Worm (Caenorhabditis elegans) whole organism, L2 larva: ENCODE results near the gene cup-4.
A peak's percentile ranks its signal among the peaks of the same experiment; 100 is the strongest.

Experiments
- C34F6.9 ChIP-seq: fragments of 150-350 bp; optimal IDR thresholded peaks from 2 replicates; lab custom pipeline; 2014; ENCODE audit warnings: missing biosample characterization, missing genetic modification characterization
- F13H6.1 ChIP-seq: sonication (generic microtip); optimal IDR thresholded peaks from 2 replicates; lab custom pipeline; 2016; ENCODE audit warnings: missing genetic modification characterization, missing compliant biosample characterization
- R02D3.7 ChIP-seq: fragments of 150-350 bp; optimal IDR thresholded peaks from 2 replicates; lab custom pipeline; 2014; ENCODE audit warnings: missing biosample characterization, missing genetic modification characterization
- Y55F3AM.14 ChIP-seq: fragments of 200-800 bp; sonication (Bioruptor generic); optimal IDR thresholded peaks from 2 replicates; lab custom pipeline; 2018; ENCODE audit warnings: mild to moderate bottlenecking, missing genetic modification characterization, missing compliant biosample characterization
- ZK546.5 ChIP-seq: sonication (generic microtip); optimal IDR thresholded peaks from 2 replicates; lab custom pipeline; 2017; ENCODE audit warnings: missing biosample characterization, missing genetic modification characterization
- alr-1 ChIP-seq: fragments of 150-350 bp; optimal IDR thresholded peaks from 2 replicates; lab custom pipeline; 2014; ENCODE audit warnings: missing biosample characterization, missing genetic modification characterization
- aly-2 ChIP-seq: fragments of 150-350 bp; optimal IDR thresholded peaks from 2 replicates; lab custom pipeline; 2014; ENCODE audit warnings: missing biosample characterization, missing genetic modification characterization
- ama-1 ChIP-seq: fragments of 150-350 bp; optimal IDR thresholded peaks from 2 replicates; lab custom pipeline; 2018; ENCODE audit warnings: inconsistent platforms
- blmp-1 ChIP-seq: sonication (generic microtip); optimal IDR thresholded peaks from 2 replicates; lab custom pipeline; 2017; ENCODE audit warnings: missing genetic modification characterization, mild to moderate bottlenecking, missing compliant biosample characterization, antibody characterized with exemption, moderate library complexity; ENCODE audit not compliant: insufficient read depth
- ceh-16 ChIP-seq: fragments of 150-350 bp; optimal IDR thresholded peaks from 2 replicates; lab custom pipeline; 2014; ENCODE audit warnings: missing biosample characterization, missing genetic modification characterization
- crh-2 ChIP-seq: sonication (generic microtip); optimal IDR thresholded peaks from 2 replicates; lab custom pipeline; 2017; ENCODE audit warnings: missing biosample characterization, missing genetic modification characterization
- dmd-4 ChIP-seq: sonication (generic microtip); optimal IDR thresholded peaks from 2 replicates; lab custom pipeline; 2017; ENCODE audit warnings: missing biosample characterization, missing genetic modification characterization
- egl-27 ChIP-seq: sonication (generic microtip); optimal IDR thresholded peaks from 3 replicates; lab custom pipeline; 2017; ENCODE audit warnings: missing biosample characterization, missing genetic modification reagents, missing genetic modification characterization
- elt-1 ChIP-seq: fragments of 150-350 bp; optimal IDR thresholded peaks from 2 replicates; lab custom pipeline; 2014; ENCODE audit warnings: missing biosample characterization, missing genetic modification characterization
- elt-3 ChIP-seq: sonication (generic microtip); optimal IDR thresholded peaks from 2 replicates; lab custom pipeline; 2017; ENCODE audit warnings: missing biosample characterization, missing genetic modification characterization
- fos-1 ChIP-seq: fragments of 150-350 bp; optimal IDR thresholded peaks from 2 replicates; lab custom pipeline; 2014; ENCODE audit warnings: missing biosample characterization, missing genetic modification characterization
- gmeb-1 ChIP-seq: fragments of 150-350 bp; optimal IDR thresholded peaks from 2 replicates; lab custom pipeline; 2014; ENCODE audit warnings: missing biosample characterization, missing genetic modification characterization
- lin-11 ChIP-seq: fragments of 150-350 bp; sonication (generic microtip); optimal IDR thresholded peaks from 2 replicates; lab custom pipeline; 2014; ENCODE audit warnings: missing biosample characterization, missing genetic modification characterization, inconsistent platforms, mixed read lengths
- lin-13 ChIP-seq: fragments of 150-350 bp; optimal IDR thresholded peaks from 2 replicates; lab custom pipeline; 2014; ENCODE audit warnings: missing biosample characterization, missing genetic modification reagents, missing genetic modification characterization
- lin-39 ChIP-seq: fragments of 150-350 bp; optimal IDR thresholded peaks from 2 replicates; lab custom pipeline; 2014; ENCODE audit warnings: missing biosample characterization, missing genetic modification reagents, missing genetic modification characterization
- mab-5 ChIP-seq: fragments of 150-350 bp; optimal IDR thresholded peaks from 2 replicates; lab custom pipeline; 2014; ENCODE audit warnings: missing biosample characterization, missing genetic modification characterization
- mbf-1 ChIP-seq: sonication (generic microtip); optimal IDR thresholded peaks from 2 replicates; lab custom pipeline; 2017; ENCODE audit warnings: missing biosample characterization, missing genetic modification characterization
- mdl-1 ChIP-seq, 2 experiments: fragments of 150-350 bp in 1 of 2; sonication (generic microtip) in 1 of 2; optimal IDR thresholded peaks; 2 replicates each; lab custom pipeline; 2017; ENCODE audit warnings: missing biosample characterization in 2 of 2, missing genetic modification characterization in 2 of 2
- nhr-11 ChIP-seq: fragments of 150-350 bp; optimal IDR thresholded peaks from 2 replicates; lab custom pipeline; 2014; ENCODE audit warnings: missing biosample characterization, missing genetic modification characterization
- nhr-12 ChIP-seq: fragments of 150-350 bp; optimal IDR thresholded peaks from 2 replicates; lab custom pipeline; 2014; ENCODE audit warnings: missing biosample characterization, missing genetic modification characterization
- nhr-129 ChIP-seq: fragments of 150-350 bp; optimal IDR thresholded peaks from 2 replicates; lab custom pipeline; 2014; ENCODE audit warnings: missing biosample characterization, missing genetic modification characterization
- nhr-237 ChIP-seq: fragments of 150-350 bp; optimal IDR thresholded peaks from 2 replicates; lab custom pipeline; 2014; ENCODE audit warnings: missing biosample characterization, missing genetic modification characterization
- nhr-25 ChIP-seq: fragments of 150-350 bp; sonication (generic microtip); optimal IDR thresholded peaks from 3 replicates; lab custom pipeline; 2014; ENCODE audit warnings: missing biosample characterization, missing genetic modification characterization
- nhr-6 ChIP-seq: fragments of 150-350 bp; optimal IDR thresholded peaks from 2 replicates; lab custom pipeline; 2014; ENCODE audit warnings: missing biosample characterization, missing genetic modification characterization
- nhr-77 ChIP-seq: fragments of 150-350 bp; optimal IDR thresholded peaks from 2 replicates; lab custom pipeline; 2014; ENCODE audit warnings: missing biosample characterization, missing genetic modification characterization
- peb-1 ChIP-seq: fragments of 150-350 bp; optimal IDR thresholded peaks from 2 replicates; lab custom pipeline; 2014; ENCODE audit warnings: missing biosample characterization, missing genetic modification characterization
- sem-4 ChIP-seq: fragments of 150-350 bp; optimal IDR thresholded peaks from 2 replicates; lab custom pipeline; 2014; ENCODE audit warnings: missing biosample characterization, missing genetic modification reagents, missing genetic modification characterization
- skn-1 ChIP-seq: sonication (generic microtip); optimal IDR thresholded peaks from 2 replicates; lab custom pipeline; 2017; ENCODE audit warnings: missing biosample characterization, missing genetic modification characterization
- sma-3 ChIP-seq: sonication (generic microtip); optimal IDR thresholded peaks from 2 replicates; lab custom pipeline; 2016; ENCODE audit warnings: missing genetic modification reagents, missing genetic modification characterization, missing compliant biosample characterization
- sma-9 ChIP-seq, 2 experiments: fragments of 150-350 bp in 1 of 2; sonication (generic microtip) in 1 of 2; optimal IDR thresholded peaks; 2 replicates each; lab custom pipeline; 2014 to 2016; ENCODE audit warnings: missing genetic modification characterization in 2 of 2, mild to moderate bottlenecking in 1 of 2, missing biosample characterization in 1 of 2, missing compliant biosample characterization in 1 of 2, missing genetic modification reagents in 1 of 2, moderate library complexity in 1 of 2
- snpc-4 ChIP-seq: fragments of 150-350 bp; optimal IDR thresholded peaks from 2 replicates; lab custom pipeline; 2014; ENCODE audit warnings: missing biosample characterization, missing genetic modification characterization
- unc-39 ChIP-seq: fragments of 150-350 bp; optimal IDR thresholded peaks from 2 replicates; lab custom pipeline; 2014; ENCODE audit warnings: missing biosample characterization, missing genetic modification characterization
- unc-55 ChIP-seq: fragments of 150-350 bp; sonication (generic microtip); optimal IDR thresholded peaks from 3 replicates; lab custom pipeline; 2014; ENCODE audit warnings: missing biosample characterization, missing genetic modification reagents, missing genetic modification characterization
- unc-62 ChIP-seq: fragments of 150-350 bp; optimal IDR thresholded peaks from 2 replicates; lab custom pipeline; 2014; ENCODE audit warnings: missing biosample characterization, missing genetic modification reagents, missing genetic modification characterization
- zag-1 ChIP-seq: fragments of 150-350 bp; optimal IDR thresholded peaks from 2 replicates; lab custom pipeline; 2014; ENCODE audit warnings: missing biosample characterization, missing genetic modification characterization
- ztf-11 ChIP-seq: sonication (generic microtip); optimal IDR thresholded peaks from 2 replicates; lab custom pipeline; 2017; ENCODE audit warnings: missing biosample characterization, missing genetic modification characterization
- ztf-4 ChIP-seq: fragments of 150-350 bp; optimal IDR thresholded peaks from 2 replicates; lab custom pipeline; 2014; ENCODE audit warnings: missing biosample characterization, missing genetic modification characterization

The cup-4 gene

DNA sequence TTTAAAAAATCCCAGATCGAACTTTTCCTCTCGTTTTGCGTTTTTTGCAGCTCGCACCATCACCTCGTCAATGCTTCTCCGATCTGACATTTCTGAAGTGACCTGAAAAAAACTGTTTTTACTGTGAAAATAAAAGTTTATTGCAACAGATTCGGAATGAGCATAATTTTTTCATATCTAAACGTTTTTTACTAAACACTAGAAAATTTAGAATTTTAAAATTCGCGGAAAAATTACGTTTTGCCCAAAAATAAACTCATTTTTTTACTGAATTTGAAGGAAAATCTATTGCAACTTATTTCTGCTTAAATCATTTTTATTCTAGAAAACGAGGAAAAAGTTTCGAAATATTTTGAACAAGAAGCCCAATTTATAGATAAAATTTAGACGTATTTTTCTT, 16.6 kb downstream of the cup-4 start, which contains the start of gene ZK688.9:
Gene ZK688.9 (minus strand): TSS at position 101 of the 400 bp plus-strand sequence.
- TF ChIP-seq peb-1 (tag; lab: Kevin White, UChicago) (no peak), fos-1 (tag; lab: Kevin White, UChicago) (no peak), unc-55 (GFP tag; lab: Kevin White, UChicago) (no peak), ZK546.5 (tag; lab: Kevin White, UChicago) (no peak), Y55F3AM.14 (GFP tag; lab: Kevin White, UChicago) (no peak), C34F6.9 (tag; lab: Kevin White, UChicago) (no peak), unc-39 (tag; lab: Kevin White, UChicago) (no peak), ceh-16 (no peak), lin-11 (tag; lab: Kevin White, UChicago) (no peak), F13H6.1 (no peak), snpc-4 (no peak), nhr-25 (tag; lab: Kevin White, UChicago) (no peak)
- TF ChIP-seq, all 48 proteins: peak for 0

DNA sequence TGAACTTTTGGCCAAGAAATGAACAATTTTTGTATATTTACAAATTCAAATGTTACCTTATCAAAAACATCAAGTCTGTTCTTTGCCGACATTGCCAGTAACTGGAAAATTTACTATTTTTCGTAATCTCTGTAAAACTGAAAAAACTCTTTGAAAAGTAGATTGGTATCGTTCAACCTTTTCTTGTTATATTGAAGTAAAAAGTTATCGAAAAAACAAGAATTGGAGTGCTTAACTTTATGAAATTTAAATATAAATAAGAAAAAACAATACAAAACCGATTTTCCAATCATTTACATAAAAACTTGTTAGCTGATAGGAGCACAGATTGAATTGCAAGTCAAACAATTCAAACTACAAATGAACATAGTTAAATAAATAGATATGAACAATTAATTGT, 18.6 kb downstream of the cup-4 start, which contains the start of gene ZK688.11:
Gene ZK688.11 (minus strand): TSS at position 101 of the 400 bp plus-strand sequence.
- TF ChIP-seq ama-1: no peak
- TF ChIP-seq nhr-12: no peak
- no peak for TF ChIP-seq nhr-129
- no peak for TF ChIP-seq unc-62 (GFP tag; lab: Kevin White, UChicago)
- no peak for TF ChIP-seq nhr-237 (tag; lab: Kevin White, UChicago)
- TF ChIP-seq lin-39 (tag; lab: Kevin White, UChicago): no peak
- TF ChIP-seq elt-3 (tag; lab: Kevin White, UChicago): no peak
- no peak for TF ChIP-seq mbf-1 (tag; lab: Kevin White, UChicago)
- no peak for TF ChIP-seq ZK546.5 (tag; lab: Kevin White, UChicago)
- TF ChIP-seq skn-1: no peak
- TF ChIP-seq nhr-77 (tag; lab: Kevin White, UChicago): no peak
- no peak for TF ChIP-seq aly-2 (tag; lab: Kevin White, UChicago)

DNA sequence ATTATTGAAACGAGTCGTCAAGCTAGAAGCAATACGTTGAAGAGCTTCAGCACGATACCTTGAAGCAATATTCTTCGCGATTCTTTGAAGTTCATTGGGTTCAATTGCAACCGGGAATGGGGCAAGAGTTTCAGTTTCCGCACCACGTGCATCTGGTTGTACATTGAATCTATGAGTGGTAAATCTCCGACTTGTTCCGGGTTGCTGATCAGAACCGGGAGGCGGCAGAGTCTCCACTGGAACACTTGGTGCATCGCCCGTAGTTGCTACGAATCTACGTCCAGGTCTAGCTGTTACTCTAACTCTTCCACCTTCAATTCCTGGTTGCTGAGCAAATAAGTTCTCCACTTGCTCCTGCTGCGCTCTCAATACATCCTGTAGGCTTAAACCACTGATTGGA, 22.7 kb downstream of the cup-4 start:
- no peak for TF ChIP-seq zag-1 (tag; lab: Kevin White, UChicago)
- TF ChIP-seq ZK546.5 (tag; lab: Kevin White, UChicago): no peak
- TF ChIP-seq ama-1: no peak
- no peak for TF ChIP-seq skn-1
- no peak for TF ChIP-seq nhr-77 (tag; lab: Kevin White, UChicago)
- TF ChIP-seq mbf-1 (tag; lab: Kevin White, UChicago): no peak
- TF ChIP-seq sma-3: no peak
- TF ChIP-seq nhr-11 (tag; lab: Kevin White, UChicago): no peak
- TF ChIP-seq lin-11 (tag; lab: Kevin White, UChicago): no peak
- no peak for TF ChIP-seq unc-55 (GFP tag; lab: Kevin White, UChicago)
- TF ChIP-seq elt-3 (tag; lab: Kevin White, UChicago): no peak
- TF ChIP-seq dmd-4 (tag; lab: Kevin White, UChicago): no peak
- no peak for TF ChIP-seq C34F6.9 (tag; lab: Kevin White, UChicago)

DNA sequence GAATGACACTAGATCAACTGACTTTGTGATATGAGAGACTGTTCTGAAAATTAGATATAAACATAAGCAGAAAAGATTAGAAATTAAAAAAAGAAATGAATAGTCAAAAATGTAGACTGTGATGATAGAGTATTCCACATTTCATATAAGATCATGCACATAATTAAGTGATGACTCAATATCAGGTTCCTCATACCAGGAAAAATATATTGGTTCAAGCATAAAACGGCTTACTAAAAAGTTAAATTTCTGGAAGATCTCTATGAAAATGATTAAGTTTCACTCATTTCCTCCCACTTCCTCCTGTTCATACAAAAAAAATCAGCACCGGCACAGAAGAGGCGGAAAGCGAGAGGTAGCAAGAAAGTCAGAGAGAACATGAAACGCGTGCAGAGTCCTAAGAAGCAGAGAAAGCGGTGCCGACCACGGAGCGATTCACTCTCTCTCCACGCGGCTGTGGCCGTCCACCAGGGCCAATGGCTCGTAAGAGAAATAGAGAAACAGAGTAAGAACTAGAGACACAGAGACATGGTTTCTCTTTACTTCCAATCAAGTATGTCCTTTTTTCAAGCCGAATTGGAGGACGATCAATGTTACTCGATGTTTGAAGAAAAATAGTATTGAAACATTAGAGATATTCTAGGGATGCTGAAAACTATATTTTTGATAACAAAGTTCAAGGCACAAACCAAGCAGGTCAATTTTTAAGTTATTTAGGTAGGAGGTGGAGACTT, 25.5 kb downstream of the cup-4 start, which contains the start of the genes ZK688.5 and fahd-1:
Gene ZK688.5 (minus strand): TSS at position 51 of the 734 bp plus-strand sequence.
Gene fahd-1 (plus strand): TSS at position 684 of the 734 bp plus-strand sequence.
- TF ChIP-seq lin-39 (tag; lab: Kevin White, UChicago): no peak
- peak; percentile 93 for TF ChIP-seq fos-1 (tag; lab: Kevin White, UChicago)
- peak; percentile 87 for TF ChIP-seq F13H6.1
- TF ChIP-seq Y55F3AM.14 (GFP tag; lab: Kevin White, UChicago): no peak
- peak; percentile 67 for TF ChIP-seq sem-4 (tag; lab: Kevin White, UChicago)
- peak; percentile 87 for TF ChIP-seq C34F6.9 (tag; lab: Kevin White, UChicago)
- TF ChIP-seq ztf-11 (tag; lab: Kevin White, UChicago): no peak
- TF ChIP-seq elt-1 (tag; lab: Kevin White, UChicago): no peak
- TF ChIP-seq crh-2 (tag; lab: Kevin White, UChicago): peak; percentile 85
- TF ChIP-seq gmeb-1 (tag; lab: Kevin White, UChicago): peak; percentile 65
- no peak for TF ChIP-seq nhr-77 (tag; lab: Kevin White, UChicago)
- no peak for TF ChIP-seq mbf-1 (tag; lab: Kevin White, UChicago)
- no peak for TF ChIP-seq skn-1
- no peak for TF ChIP-seq elt-3 (tag; lab: Kevin White, UChicago)
- peak; percentile 87 for TF ChIP-seq blmp-1 (tag; lab: Kevin White, UChicago)
- TF ChIP-seq alr-1 (tag; lab: Kevin White, UChicago): no peak
- TF ChIP-seq lin-11 (tag; lab: Kevin White, UChicago): no peak
- TF ChIP-seq egl-27 (tag; lab: Kevin White, UChicago): peak; percentile 37
- peak; percentile 78 for TF ChIP-seq unc-55 (GFP tag; lab: Kevin White, UChicago)
- peak; percentile 88 for TF ChIP-seq nhr-25 (tag; lab: Kevin White, UChicago)
- peak; percentile 52 to 80 for TF ChIP-seq mdl-1 (tag; optimal IDR thresholded peaks at IDR 0.05; lab: Kevin White, UChicago)
- TF ChIP-seq nhr-129: peak; percentile 82
- peak; percentile 35 for TF ChIP-seq ama-1
- TF ChIP-seq mab-5 (tag; lab: Kevin White, UChicago): no peak
- TF ChIP-seq sma-3: peak; percentile 70
- peak; percentile 84 for TF ChIP-seq sma-9 (GFP tag; optimal IDR thresholded peaks at IDR 0.05; lab: Kevin White, UChicago)
- TF ChIP-seq sma-9 (tag; optimal IDR thresholded peaks at IDR 0.05; lab: Kevin White, UChicago): no peak
- peak; percentile 18 for TF ChIP-seq ztf-4 (tag; lab: Kevin White, UChicago)
- TF ChIP-seq R02D3.7: no peak
- TF ChIP-seq zag-1 (tag; lab: Kevin White, UChicago): peak; percentile 16
- TF ChIP-seq lin-13: peak; percentile 34
- TF ChIP-seq nhr-11 (tag; lab: Kevin White, UChicago): no peak
- TF ChIP-seq nhr-6 (tag; lab: Kevin White, UChicago): no peak
- peak; percentile 47 for TF ChIP-seq snpc-4
